Worm (Caenorhabditis elegans): ENCODE measurements around the gene gcst-1.

The gcst-1 gene

DNA sequence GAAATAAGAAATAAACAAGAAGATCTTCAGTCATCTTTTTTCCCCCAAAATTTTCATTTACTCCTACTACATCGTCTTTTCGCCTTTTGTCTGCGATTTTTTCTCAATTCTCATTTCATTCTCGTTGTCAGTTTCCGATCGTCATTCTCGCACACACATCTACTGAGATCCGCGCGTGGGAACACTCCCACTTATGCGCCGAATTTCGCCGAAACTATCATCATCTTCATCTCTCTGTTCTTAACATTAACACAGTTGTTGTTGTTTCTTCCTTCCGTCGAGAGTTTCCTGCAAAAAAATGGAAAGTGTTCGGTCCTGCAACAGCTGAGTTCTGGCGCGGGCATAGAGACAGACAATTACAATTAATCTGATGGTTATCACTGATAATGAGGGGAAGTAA is 15.1 kb upstream of the gcst-1 start:
- no peak for TF ChIP-seq nhr-11 (tag; optimal IDR thresholded peaks at IDR 0.05)
- TF ChIP-seq ceh-22 (tag; optimal IDR thresholded peaks at IDR 0.05), result no peak
- no peak for TF ChIP-seq unc-3 (GFP tag; conservative IDR thresholded peaks at IDR 0.05)
- no peak for TF ChIP-seq unc-3 (tag; optimal IDR thresholded peaks at IDR 0.05)
- TF ChIP-seq unc-42 (tag; optimal IDR thresholded peaks at IDR 0.05), result no peak
- TF ChIP-seq dmd-4 (tag; optimal IDR thresholded peaks at IDR 0.05; ENCODE audit: borderline replicate concordance), result no peak
- TF ChIP-seq odd-2 (tag; optimal IDR thresholded peaks at IDR 0.05), result no peak
- TF ChIP-seq ceh-2 (tag; optimal IDR thresholded peaks at IDR 0.05), result no peak
- no peak for TF ChIP-seq unc-55 (GFP tag; optimal IDR thresholded peaks at IDR 0.05)
- no peak for TF ChIP-seq K09A11.1 (tag; optimal IDR thresholded peaks at IDR 0.05; ENCODE audit: insufficient read depth)
- TF ChIP-seq ttx-3 (tag; optimal IDR thresholded peaks at IDR 0.05), result no peak
- no peak for TF ChIP-seq dve-1 (tag; optimal IDR thresholded peaks at IDR 0.05)
- no peak for TF ChIP-seq npax-4 (tag; optimal IDR thresholded peaks at IDR 0.05)
- no peak for TF ChIP-seq ceh-31 (tag; optimal IDR thresholded peaks at IDR 0.05)
- TF ChIP-seq nhr-232 (tag; optimal IDR thresholded peaks at IDR 0.05), result no peak
- no peak for TF ChIP-seq ceh-24 (tag; optimal IDR thresholded peaks at IDR 0.05)
- TF ChIP-seq ztf-16 (tag; optimal IDR thresholded peaks at IDR 0.05), result no peak
- no peak for TF ChIP-seq ceh-30 (tag; optimal IDR thresholded peaks at IDR 0.05)
- TF ChIP-seq hlh-6 (tag; optimal IDR thresholded peaks at IDR 0.05), result no peak
- TF ChIP-seq pat-9 (tag; optimal IDR thresholded peaks at IDR 0.05), result no peak

DNA sequence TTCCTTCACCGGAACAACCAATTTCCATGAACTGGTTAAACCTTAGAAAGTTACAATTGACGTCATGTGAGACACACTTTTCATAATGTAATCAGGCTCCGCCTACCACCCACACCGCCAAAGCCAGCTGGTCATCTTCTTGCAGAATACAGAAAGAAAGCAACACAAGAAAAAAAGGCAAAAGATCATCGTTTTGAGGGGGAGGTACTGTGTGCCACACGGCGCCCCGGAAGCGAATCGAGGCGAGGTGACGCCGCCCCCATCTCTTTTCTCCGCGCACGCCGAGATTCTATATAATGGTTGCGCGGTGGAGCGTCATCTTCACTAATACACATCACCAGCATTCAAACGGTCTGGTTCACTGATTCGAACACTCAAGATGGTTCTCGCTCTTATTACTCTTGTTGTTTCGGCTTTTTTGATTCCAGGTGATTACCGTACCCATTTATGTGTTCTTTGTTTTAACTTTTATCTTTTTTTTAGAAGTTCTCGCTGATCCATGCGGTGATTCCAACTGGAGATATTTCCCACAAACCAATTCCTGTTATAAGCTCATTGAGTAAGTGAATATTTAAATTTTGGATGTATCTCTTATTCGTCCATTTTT is 12.8 kb upstream of the gcst-1 start, which contains the start of gene clec-1:
Gene clec-1 (plus strand): TSS at position 320 of the 607 bp plus-strand sequence.
- TF ChIP-seq elt-4 (tag; optimal IDR thresholded peaks at IDR 0.05) (no peak), pag-3 (tag; optimal IDR thresholded peaks at IDR 0.05; ENCODE audit: borderline replicate concordance) (no peak), lin-11 (tag; optimal IDR thresholded peaks at IDR 0.05) (no peak), dmd-4 (tag; optimal IDR thresholded peaks at IDR 0.05; ENCODE audit: borderline replicate concordance) (no peak), tbx-2 (tag; optimal IDR thresholded peaks at IDR 0.05) (no peak), gmeb-2 (tag; optimal IDR thresholded peaks at IDR 0.05) (no peak), ceh-30 (tag; optimal IDR thresholded peaks at IDR 0.05) (no peak), ceh-34 (tag; optimal IDR thresholded peaks at IDR 0.05) (no peak), K02D7.2 (tag; optimal IDR thresholded peaks at IDR 0.05) (no peak), fax-1 (tag; optimal IDR thresholded peaks at IDR 0.05) (no peak), ceh-9 (tag; optimal IDR thresholded peaks at IDR 0.05) (no peak), T23F11.4 (GFP tag; optimal IDR thresholded peaks at IDR 0.05) (no peak), ceh-45 (GFP tag; IDR thresholded peaks at IDR 0.05) (no peak), hlh-13 (GFP tag; optimal IDR thresholded peaks at IDR 0.05) (no peak), npax-4 (tag; optimal IDR thresholded peaks at IDR 0.05) (no peak), mec-3 (tag; optimal IDR thresholded peaks at IDR 0.05; ENCODE audit: borderline replicate concordance) (no peak), ttx-3 (tag; optimal IDR thresholded peaks at IDR 0.05) (no peak), hlh-30 (tag; optimal IDR thresholded peaks at IDR 0.05; ENCODE audit: insufficient read depth) (no peak), tbx-7 (tag; optimal IDR thresholded peaks at IDR 0.05) (no peak), ref-2 (tag; optimal IDR thresholded peaks at IDR 0.05) (no peak)

DNA sequence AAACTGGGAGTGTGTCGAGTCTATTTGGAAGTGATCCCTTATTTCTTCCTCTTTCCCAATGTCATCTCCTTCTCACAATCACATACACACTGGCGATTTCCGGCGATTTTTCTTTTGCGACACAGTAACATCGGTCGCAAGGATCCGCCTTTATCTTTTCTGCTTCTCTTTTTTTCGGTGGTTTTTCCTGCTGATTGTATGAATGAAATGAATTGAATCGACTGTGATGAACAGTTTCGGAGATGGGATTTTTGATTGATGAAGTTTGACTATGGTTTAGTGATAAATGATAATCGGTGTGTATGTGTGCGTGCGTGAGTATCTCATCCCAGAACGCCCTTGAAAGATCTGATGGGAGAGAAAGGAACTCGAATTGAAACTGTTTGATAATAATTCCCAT is 11.6 kb upstream of the gcst-1 start:
- TF ChIP-seq hlh-13 (GFP tag; optimal IDR thresholded peaks at IDR 0.05) (no peak), ceh-30 (tag; optimal IDR thresholded peaks at IDR 0.05) (no peak), hlh-6 (tag; optimal IDR thresholded peaks at IDR 0.05) (no peak), pha-4 (tag; optimal IDR thresholded peaks at IDR 0.05) (no peak), ztf-16 (tag; optimal IDR thresholded peaks at IDR 0.05) (no peak), odd-2 (tag; optimal IDR thresholded peaks at IDR 0.05) (no peak), sdc-2 (tag; optimal IDR thresholded peaks at IDR 0.05) (no peak), ceh-45 (GFP tag; IDR thresholded peaks at IDR 0.05) (no peak), ets-4 (tag; optimal IDR thresholded peaks at IDR 0.05) (no peak), pag-3 (tag; optimal IDR thresholded peaks at IDR 0.05; ENCODE audit: borderline replicate concordance) (no peak), lim-6 (tag; optimal IDR thresholded peaks at IDR 0.05) (no peak)

Data from whole organism, late embryonic.